Worm (Caenorhabditis elegans) whole organism, young adult: ENCODE measurements around the gene srbc-67.
A peak's percentile ranks its signal among the peaks of the same experiment; 100 is the strongest.

Experiments used
- B0019.2 ChIP-seq: fragments of 200-800 bp; sonication (Bioruptor generic); conservative IDR thresholded peaks from 2 replicates; pipeline ENCODE4 v1.3.6; 2022; ENCODE audit warnings: missing genetic modification reagents, missing genetic modification characterization, missing compliant biosample characterization
- B0261.1 ChIP-seq: sonication (generic microtip); optimal IDR thresholded peaks from 2 replicates; lab custom pipeline; 2016; ENCODE audit warnings: mild to moderate bottlenecking, missing genetic modification characterization, moderate library complexity, missing compliant biosample characterization
- C17E4.6 ChIP-seq: fragments of 200-800 bp; sonication (Bioruptor generic); IDR thresholded peaks from 2 replicates; pipeline ENCODE4 v1.3.6; 2022; ENCODE audit warnings: missing genetic modification reagents, missing genetic modification characterization, missing compliant biosample characterization
- D2030.7 ChIP-seq: fragments of 200-800 bp; sonication (Bioruptor generic); IDR thresholded peaks from 2 replicates; pipeline ENCODE4 v1.3.6; 2022; ENCODE audit warnings: missing genetic modification reagents, missing genetic modification characterization, missing compliant biosample characterization
- F10E7.11 ChIP-seq: sonication (generic microtip); optimal IDR thresholded peaks from 2 replicates; lab custom pipeline; 2017; ENCODE audit warnings: mild to moderate bottlenecking, missing genetic modification characterization, moderate library complexity, missing compliant biosample characterization
- F23B12.7 ChIP-seq: sonication (generic microtip); optimal IDR thresholded peaks from 2 replicates; lab custom pipeline; 2017; ENCODE audit warnings: missing genetic modification characterization, mild to moderate bottlenecking, missing compliant biosample characterization, antibody characterized with exemption, moderate library complexity; ENCODE audit not compliant: insufficient read depth
- F37B4.10 ChIP-seq: fragments of 200-800 bp; sonication (Bioruptor generic); IDR thresholded peaks from 2 replicates; pipeline ENCODE4 v1.3.6; 2022; ENCODE audit warnings: missing genetic modification characterization, missing compliant biosample characterization
- F39B2.1 ChIP-seq: fragments of 200-800 bp; sonication (Bioruptor generic); IDR thresholded peaks from 2 replicates; pipeline ENCODE4 v1.3.6; 2022; ENCODE audit warnings: missing genetic modification reagents, missing genetic modification characterization, missing compliant biosample characterization
- F49E8.2 ChIP-seq: sonication (generic microtip); optimal IDR thresholded peaks from 3 replicates; lab custom pipeline; 2017; ENCODE audit warnings: missing genetic modification characterization, mild to moderate bottlenecking, missing compliant biosample characterization, antibody characterized with exemption, moderate library complexity; ENCODE audit not compliant: insufficient read depth
- F57A8.1 ChIP-seq: fragments of 200-800 bp; sonication (Bioruptor generic); optimal IDR thresholded peaks from 2 replicates; lab custom pipeline; 2018; ENCODE audit warnings: mild to moderate bottlenecking, missing genetic modification characterization, moderate library complexity, missing compliant biosample characterization
- K11D2.4 ChIP-seq: fragments of 200-800 bp; sonication (Bioruptor generic); IDR thresholded peaks from 2 replicates; pipeline ENCODE4 v1.3.6; 2022; ENCODE audit warnings: missing genetic modification reagents, missing genetic modification characterization, missing compliant biosample characterization
- K12H6.12 ChIP-seq: fragments of 200-800 bp; sonication (Bioruptor generic); optimal IDR thresholded peaks from 2 replicates; lab custom pipeline; 2018; ENCODE audit warnings: mild to moderate bottlenecking, missing genetic modification characterization, missing compliant biosample characterization
- T26A5.8 ChIP-seq: sonication (generic microtip); optimal IDR thresholded peaks from 2 replicates; lab custom pipeline; 2016; ENCODE audit warnings: missing genetic modification characterization, missing compliant biosample characterization
- Y53F4B.3 ChIP-seq: fragments of 200-800 bp; sonication (Bioruptor generic); IDR thresholded peaks from 2 replicates; pipeline ENCODE4 v1.3.6; 2022; ENCODE audit warnings: missing genetic modification reagents, missing genetic modification characterization, missing compliant biosample characterization
- Y79H2A.3 ChIP-seq: fragments of 200-800 bp; sonication (Bioruptor generic); conservative IDR thresholded peaks from 2 replicates; pipeline ENCODE4 v1.3.6; 2022; ENCODE audit warnings: missing genetic modification reagents, missing genetic modification characterization, missing compliant biosample characterization
- ama-1 ChIP-seq, 3 experiments: fragments of 150-350 bp in 1 of 3; sonication (generic microtip) in 2 of 3; optimal IDR thresholded peaks; 2 replicates each; lab custom pipeline; 2014 to 2018; ENCODE audit warnings: missing biosample characterization in 2 of 3, missing genetic modification characterization in 2 of 3, missing genetic modification reagents in 2 of 3
- atf-7 ChIP-seq: sonication (generic microtip); optimal IDR thresholded peaks from 2 replicates; lab custom pipeline; 2017; ENCODE audit warnings: mild to moderate bottlenecking, missing genetic modification characterization, missing compliant biosample characterization
- bed-2 ChIP-seq: fragments of 200-800 bp; sonication (Bioruptor generic); IDR thresholded peaks from 2 replicates; pipeline ENCODE4 v1.3.6; 2022; ENCODE audit warnings: missing genetic modification reagents, missing genetic modification characterization, missing compliant biosample characterization
- ccch-3 ChIP-seq: fragments of 200-800 bp; sonication (Bioruptor generic); optimal IDR thresholded peaks from 2 replicates; lab custom pipeline; 2018; ENCODE audit warnings: mild to moderate bottlenecking, missing genetic modification characterization, missing compliant biosample characterization
- ceh-100 ChIP-seq: fragments of 200-800 bp; sonication (Bioruptor generic); IDR thresholded peaks from 2 replicates; pipeline ENCODE4 v1.3.6; 2022; ENCODE audit warnings: missing genetic modification reagents, missing genetic modification characterization, missing compliant biosample characterization
- ceh-27 ChIP-seq: fragments of 200-800 bp; sonication (Bioruptor generic); optimal IDR thresholded peaks from 2 replicates; lab custom pipeline; 2018; ENCODE audit warnings: mild to moderate bottlenecking, missing genetic modification characterization, moderate library complexity, missing compliant biosample characterization
- ceh-79 ChIP-seq: sonication (generic microtip); optimal IDR thresholded peaks from 2 replicates; lab custom pipeline; 2017; ENCODE audit warnings: mild to moderate bottlenecking, missing genetic modification characterization, missing compliant biosample characterization
- ceh-91 ChIP-seq: fragments of 200-800 bp; sonication (Bioruptor generic); IDR thresholded peaks from 2 replicates; pipeline ENCODE4 v1.3.6; 2022; ENCODE audit warnings: missing genetic modification reagents, missing genetic modification characterization, missing compliant biosample characterization
- dox-1 ChIP-seq: fragments of 200-800 bp; sonication (Bioruptor generic); IDR thresholded peaks from 2 replicates; pipeline ENCODE4 v1.3.6; 2022; ENCODE audit warnings: missing genetic modification reagents, missing genetic modification characterization, missing compliant biosample characterization
- dpl-1 ChIP-seq: fragments of 150-350 bp; optimal IDR thresholded peaks from 2 replicates; lab custom pipeline; 2014; ENCODE audit warnings: missing biosample characterization, missing genetic modification reagents, missing genetic modification characterization
- egl-44 ChIP-seq: fragments of 200-800 bp; sonication (Bioruptor generic); IDR thresholded peaks from 2 replicates; pipeline ENCODE4 v1.3.6; 2022; ENCODE audit warnings: missing genetic modification reagents, missing genetic modification characterization, missing compliant biosample characterization
- egrh-3 ChIP-seq: fragments of 200-800 bp; sonication (Bioruptor generic); IDR thresholded peaks from 2 replicates; pipeline ENCODE4 v1.3.6; 2022; ENCODE audit warnings: missing genetic modification reagents, missing genetic modification characterization, missing compliant biosample characterization
- gei-17 ChIP-seq: fragments of 200-800 bp; sonication (Bioruptor generic); optimal IDR thresholded peaks from 2 replicates; lab custom pipeline; 2018; ENCODE audit warnings: mild to moderate bottlenecking, missing genetic modification characterization, missing compliant biosample characterization
- hmg-20 ChIP-seq: fragments of 200-800 bp; sonication (Bioruptor generic); IDR thresholded peaks from 2 replicates; pipeline ENCODE4 v1.3.6; 2022; ENCODE audit warnings: missing genetic modification reagents, missing genetic modification characterization, missing compliant biosample characterization
- hsf-1 ChIP-seq: fragments of 200-800 bp; sonication (Bioruptor generic); IDR thresholded peaks from 2 replicates; pipeline ENCODE4 v1.3.6; 2022; ENCODE audit warnings: missing genetic modification reagents, missing genetic modification characterization, missing compliant biosample characterization
- lag-1 ChIP-seq: fragments of 200-800 bp; sonication (Bioruptor generic); IDR thresholded peaks from 2 replicates; pipeline ENCODE4 v1.3.6; 2022; ENCODE audit warnings: missing genetic modification reagents, missing genetic modification characterization, missing compliant biosample characterization
- let-607 ChIP-seq, 2 experiments: fragments of 200-800 bp in 1 of 2; sonication (Bioruptor generic) in 1 of 2; sonication (generic microtip) in 1 of 2; optimal IDR thresholded peaks; 2 replicates each; lab custom pipeline; 2016 to 2018; ENCODE audit warnings: mild to moderate bottlenecking in 2 of 2, missing compliant biosample characterization in 2 of 2, missing genetic modification characterization in 2 of 2, moderate library complexity in 2 of 2, missing genotype in 1 of 2
- lin-35 ChIP-seq, 3 experiments: fragments of 150-350 bp in 2 of 3; sonication (generic microtip) in 1 of 3; optimal IDR thresholded peaks; 2 replicates each; lab custom pipeline; 2014 to 2018; ENCODE audit warnings: missing biosample characterization in 3 of 3, missing genetic modification characterization in 3 of 3, missing genetic modification reagents in 3 of 3
- lin-54 ChIP-seq: fragments of 200-800 bp; sonication (Bioruptor generic); optimal IDR thresholded peaks from 2 replicates; lab custom pipeline; 2018; ENCODE audit warnings: mild to moderate bottlenecking, missing genetic modification characterization, missing compliant biosample characterization
- lir-1 ChIP-seq: fragments of 200-800 bp; sonication (Bioruptor generic); conservative IDR thresholded peaks from 2 replicates; pipeline ENCODE4 v1.3.6; 2022; ENCODE audit warnings: missing genetic modification reagents, missing genetic modification characterization, missing compliant biosample characterization
- madf-10 ChIP-seq: sonication (generic microtip); optimal IDR thresholded peaks from 2 replicates; lab custom pipeline; 2016; ENCODE audit warnings: mild to moderate bottlenecking, missing genetic modification characterization, missing compliant biosample characterization
- madf-3 ChIP-seq: fragments of 200-800 bp; sonication (Bioruptor generic); IDR thresholded peaks from 2 replicates; pipeline ENCODE4 v1.3.6; 2022; ENCODE audit warnings: missing genetic modification reagents, missing genetic modification characterization, missing compliant biosample characterization
- madf-8 ChIP-seq: fragments of 200-800 bp; sonication (Bioruptor generic); conservative IDR thresholded peaks from 2 replicates; pipeline ENCODE4 v1.3.6; 2022; ENCODE audit warnings: missing genetic modification reagents, missing genetic modification characterization, missing compliant biosample characterization
- mel-28 ChIP-seq: sonication (generic microtip); optimal IDR thresholded peaks from 2 replicates; lab custom pipeline; 2016; ENCODE audit warnings: borderline replicate concordance, mild to moderate bottlenecking, missing genetic modification characterization, missing compliant biosample characterization
- nfya-2 ChIP-seq: fragments of 200-800 bp; sonication (Bioruptor generic); IDR thresholded peaks from 2 replicates; pipeline ENCODE4 v1.3.6; 2022; ENCODE audit warnings: missing genetic modification reagents, missing genetic modification characterization, missing compliant biosample characterization
- nfyb-1 ChIP-seq: fragments of 200-800 bp; sonication (Bioruptor generic); IDR thresholded peaks from 2 replicates; pipeline ENCODE4 v1.3.6; 2022; ENCODE audit warnings: missing genetic modification reagents, missing genetic modification characterization, missing compliant biosample characterization
- pbrm-1 ChIP-seq: fragments of 200-800 bp; sonication (Bioruptor generic); IDR thresholded peaks from 2 replicates; pipeline ENCODE4 v1.3.6; 2022; ENCODE audit warnings: missing genetic modification reagents, missing genetic modification characterization, missing compliant biosample characterization
- pha-4 ChIP-seq: fragments of 150-350 bp; sonication (generic microtip); optimal IDR thresholded peaks from 2 replicates; lab custom pipeline; 2014; ENCODE audit warnings: missing biosample characterization, missing genetic modification reagents, missing genetic modification characterization
- sea-2 ChIP-seq: fragments of 200-800 bp; sonication (Bioruptor generic); IDR thresholded peaks from 2 replicates; pipeline ENCODE4 v1.3.6; 2022; ENCODE audit warnings: missing genetic modification characterization, missing compliant biosample characterization
- somi-1 ChIP-seq: fragments of 200-800 bp; sonication (Bioruptor generic); optimal IDR thresholded peaks from 2 replicates; lab custom pipeline; 2018; ENCODE audit warnings: mild to moderate bottlenecking, missing genetic modification characterization, missing compliant biosample characterization
- xnd-1 ChIP-seq: sonication (generic microtip); optimal IDR thresholded peaks from 2 replicates; lab custom pipeline; 2016; ENCODE audit warnings: missing genotype, missing genetic modification reagents, missing genetic modification characterization, missing compliant biosample characterization
- ztf-18 ChIP-seq: sonication (generic microtip); optimal IDR thresholded peaks from 2 replicates; lab custom pipeline; 2016; ENCODE audit warnings: missing genotype, mild to moderate bottlenecking, missing genetic modification characterization, missing compliant biosample characterization
- ztf-6 ChIP-seq: fragments of 200-800 bp; sonication (Bioruptor generic); IDR thresholded peaks from 2 replicates; pipeline ENCODE4 v1.3.6; 2022; ENCODE audit warnings: missing genetic modification reagents, missing genetic modification characterization, missing compliant biosample characterization

srbc-67 gene

DNA sequence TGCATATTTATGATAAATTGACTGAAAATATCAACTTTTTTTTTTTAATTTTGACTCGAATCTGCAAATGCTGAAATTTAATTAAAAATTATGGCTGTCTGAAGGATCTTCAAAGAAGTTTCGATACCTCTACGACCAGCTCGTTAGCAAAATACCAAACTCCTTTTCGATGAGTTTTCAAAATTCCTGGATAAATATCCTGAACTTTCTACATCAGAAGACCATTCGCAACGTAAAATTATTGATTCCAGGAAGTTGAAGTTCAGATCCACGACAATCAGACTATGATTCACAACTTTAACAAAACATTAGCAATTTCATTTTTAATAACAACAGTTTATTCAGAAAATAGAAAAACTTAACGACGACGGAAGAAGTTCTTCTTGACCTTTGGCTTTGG lies 44.0 kb upstream of the srbc-67 start (continued):
- TF ChIP-seq ceh-27 (GFP tag; lab: Kevin White, UChicago), result no peak
- TF ChIP-seq sea-2 (GFP tag; lab: Robert Waterston, UW), result no peak
- TF ChIP-seq B0019.2, result no peak
- no peak for TF ChIP-seq gei-17 (GFP tag; lab: Kevin White, UChicago)
- TF ChIP-seq ceh-100 (GFP tag; lab: Robert Waterston, UW), result peak; percentile 33; the same call in 1 of the 2 replicates
- peak; percentile 88 for TF ChIP-seq D2030.7 (GFP tag; lab: Robert Waterston, UW)
- peak; percentile 73 for TF ChIP-seq hsf-1 (GFP tag; lab: Robert Waterston, UW)
- no peak for TF ChIP-seq lag-1
- TF ChIP-seq dpl-1 (GFP tag; lab: Kevin White, UChicago), result no peak
- peak; percentile 2 for TF ChIP-seq ceh-79 (tag; lab: Kevin White, UChicago)
- TF ChIP-seq bed-2, result no peak
- TF ChIP-seq madf-10 (tag; lab: Kevin White, UChicago), result no peak
- TF ChIP-seq F49E8.2 (tag; lab: Kevin White, UChicago), result peak; percentile 77
- TF ChIP-seq ztf-18, result peak; percentile 5
- TF ChIP-seq ceh-91 (GFP tag; lab: Robert Waterston, UW), result no peak
- TF ChIP-seq Y53F4B.3 (GFP tag; lab: Robert Waterston, UW), result no peak
- TF ChIP-seq ztf-6, result no peak
- TF ChIP-seq lir-1 (GFP tag; lab: Robert Waterston, UW), result no peak
- no peak for TF ChIP-seq F37B4.10
- TF ChIP-seq somi-1 (GFP tag; lab: Kevin White, UChicago), result no peak
- peak; percentile 68 for TF ChIP-seq Y79H2A.3
- peak; percentile 71 for TF ChIP-seq nfyb-1 (GFP tag; lab: Robert Waterston, UW)
- no peak for TF ChIP-seq F10E7.11 (tag; lab: Kevin White, UChicago)
- TF ChIP-seq let-607 (tag; optimal IDR thresholded peaks at IDR 0.05; lab: Kevin White, UChicago), result peak in 1 of 2 experiments; percentile 7
- TF ChIP-seq pbrm-1 (GFP tag; lab: Robert Waterston, UW), result peak; percentile 51
- no peak for TF ChIP-seq egl-44 (GFP tag; lab: Robert Waterston, UW)
- TF ChIP-seq egrh-3, result no peak
- TF ChIP-seq T26A5.8, result no peak
- no peak for TF ChIP-seq madf-3 (GFP tag; lab: Robert Waterston, UW)
- no peak for TF ChIP-seq K12H6.12 (tag; lab: Kevin White, UChicago)
- no peak; the same call in 1 of the 2 replicates for TF ChIP-seq madf-8 (GFP tag; lab: Robert Waterston, UW)
- peak; percentile 48 for TF ChIP-seq xnd-1 (tag; lab: Kevin White, UChicago)
- no peak for TF ChIP-seq F57A8.1
- peak; percentile 54 for TF ChIP-seq lin-54 (GFP tag; lab: Kevin White, UChicago)
- no peak for TF ChIP-seq K11D2.4
- no peak for TF ChIP-seq ccch-3
- peak in 2 of 3 experiments; percentile 4 to 63 for TF ChIP-seq lin-35 (GFP tag; optimal IDR thresholded peaks at IDR 0.05; lab: Kevin White, UChicago)
- TF ChIP-seq hmg-20 (GFP tag; lab: Robert Waterston, UW), result 0 out of 2 replicates have a peak, but pooled peaks have one; percentile 11
- TF ChIP-seq F39B2.1 (GFP tag; lab: Robert Waterston, UW), result 0 out of 2 replicates have a peak, but pooled peaks have one; percentile 34
- TF ChIP-seq F23B12.7 (tag; lab: Kevin White, UChicago), result no peak
- TF ChIP-seq nfya-2 (GFP tag; lab: Robert Waterston, UW), result no peak
- peak; percentile 54; the same call in 1 of the 2 replicates for TF ChIP-seq C17E4.6 (GFP tag; lab: Robert Waterston, UW)
- TF ChIP-seq mel-28 (tag; lab: Kevin White, UChicago), result no peak
- TF ChIP-seq pha-4 (tag; lab: Kevin White, UChicago), result no peak
- TF ChIP-seq atf-7 (tag; lab: Kevin White, UChicago), result peak; percentile 38
- TF ChIP-seq B0261.1, result peak; percentile 19
- no peak for TF ChIP-seq dox-1 (GFP tag; lab: Robert Waterston, UW)
- no peak for TF ChIP-seq ama-1 (optimal IDR thresholded peaks at IDR 0.05; lab: Kevin White, UChicago)
- TF ChIP-seq ama-1 (GFP tag; optimal IDR thresholded peaks at IDR 0.05; lab: Kevin White, UChicago), result peak; percentile 67 to 71
